Fruit fly (Drosophila melanogaster) whole organism, prepupa: ENCODE results near the gene GNBP3.

Experiments
- CG10631 ChIP-seq: fragments of 200-800 bp; sonication (Bioruptor generic); optimal IDR thresholded peaks from 2 replicates; lab custom pipeline; 2016; ENCODE audit warnings: missing biosample characterization, missing genetic modification characterization
- CG15336 ChIP-seq: fragments of 200-800 bp; sonication (Bioruptor generic); IDR thresholded peaks from 2 replicates; pipeline ENCODE4 v1.3.6; 2022; ENCODE audit warnings: missing biosample characterization, missing genetic modification characterization
- CG3919 ChIP-seq: fragments of 200-800 bp; sonication (Bioruptor generic); optimal IDR thresholded peaks from 3 replicates; lab custom pipeline; 2016; ENCODE audit warnings: missing biosample characterization, missing genetic modification characterization
- Ets21C ChIP-seq: fragments of 200-800 bp; sonication (Bioruptor generic); optimal IDR thresholded peaks from 3 replicates; lab custom pipeline; 2016; ENCODE audit warnings: missing biosample characterization, missing genetic modification characterization
- Hr39 ChIP-seq: fragments of 200-800 bp; sonication (Bioruptor generic); optimal IDR thresholded peaks from 2 replicates; lab custom pipeline; 2016; ENCODE audit warnings: missing biosample characterization, missing genetic modification characterization
- Hr4 ChIP-seq: fragments of 200-800 bp; sonication (Bioruptor generic); optimal IDR thresholded peaks from 3 replicates; lab custom pipeline; 2016; ENCODE audit warnings: missing biosample characterization, missing genetic modification characterization
- Smox ChIP-seq: fragments of 200-800 bp; sonication (Bioruptor generic); optimal IDR thresholded peaks from 3 replicates; lab custom pipeline; 2016; ENCODE audit warnings: missing biosample characterization, missing genetic modification characterization
- achi ChIP-seq: fragments of 200-800 bp; sonication (Bioruptor generic); optimal IDR thresholded peaks from 3 replicates; lab custom pipeline; 2016; ENCODE audit warnings: missing biosample characterization, missing genetic modification characterization
- acj6 ChIP-seq: fragments of 200-800 bp; sonication (Bioruptor generic); optimal IDR thresholded peaks from 3 replicates; lab custom pipeline; 2016; ENCODE audit warnings: missing biosample characterization, missing genetic modification characterization
- eg ChIP-seq: fragments of 200-800 bp; sonication (Bioruptor generic); IDR thresholded peaks from 3 replicates; pipeline ENCODE4 v1.3.6; 2022; ENCODE audit warnings: missing biosample characterization, missing genetic modification characterization
- esn ChIP-seq: fragments of 200-800 bp; sonication (Bioruptor generic); optimal IDR thresholded peaks from 2 replicates; lab custom pipeline; 2016; ENCODE audit warnings: missing biosample characterization, mild to moderate bottlenecking, missing genetic modification characterization, moderate library complexity
- fd85E ChIP-seq: fragments of 200-800 bp; sonication (Bioruptor generic); optimal IDR thresholded peaks from 3 replicates; lab custom pipeline; 2016; ENCODE audit warnings: missing biosample characterization, missing genetic modification characterization

DNA sequence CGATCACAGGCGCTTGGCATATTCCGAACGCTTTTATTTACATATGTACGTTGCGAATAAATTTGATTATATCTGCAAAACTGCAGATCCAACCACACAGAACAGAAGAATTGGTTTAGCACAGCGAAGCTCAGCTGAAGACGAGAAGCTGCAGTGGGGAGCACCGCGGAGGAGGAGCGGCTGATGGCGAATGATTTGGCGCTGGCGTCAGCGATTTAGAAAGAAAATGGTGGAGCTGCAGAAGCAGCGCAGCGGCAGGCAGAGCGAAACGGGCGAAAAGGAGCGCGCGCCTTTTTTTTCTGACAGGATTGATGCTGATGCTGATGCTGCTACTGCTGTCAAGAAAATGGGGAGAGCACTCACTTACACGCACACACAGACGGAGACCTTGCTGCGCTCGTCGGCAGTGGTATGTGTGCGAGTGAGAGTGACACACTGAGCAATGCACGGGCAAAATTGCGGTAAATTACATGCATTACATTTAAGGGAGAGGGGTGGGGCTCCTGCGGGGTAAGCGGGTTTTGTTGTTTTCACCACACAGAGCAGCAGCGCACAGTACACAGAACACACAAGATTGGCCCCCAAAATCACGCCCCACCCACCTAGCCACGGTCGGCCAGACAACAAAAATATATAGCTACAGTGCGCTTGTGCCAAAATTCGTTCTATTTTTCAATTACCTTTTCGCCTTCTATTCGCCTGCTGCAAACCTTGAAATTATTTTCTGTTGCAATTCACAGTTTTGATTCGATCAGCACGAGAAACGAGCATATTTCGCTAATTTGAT lies 42.3 kb downstream of the GNBP3 start:
- no peak for TF ChIP-seq Ets21C (GFP tag; lab: Kevin White, UChicago)
- no peak for TF ChIP-seq fd85E (GFP tag; lab: Kevin White, UChicago)
- no peak for TF ChIP-seq Hr39
- peak; percentile 52 for TF ChIP-seq achi (GFP tag; lab: Kevin White, UChicago)
- TF ChIP-seq Smox (GFP tag; lab: Kevin White, UChicago) = no peak
- TF ChIP-seq esn = no peak
- 0 out of 3 replicates have a peak, but pooled peaks have one; percentile 34 for TF ChIP-seq eg (GFP tag; lab: Robert Waterston, UW)
- TF ChIP-seq CG15336 (GFP tag; lab: Robert Waterston, UW) = 0 out of 2 replicates have a peak, but pooled peaks have one; percentile 31
- no peak for TF ChIP-seq CG10631 (GFP tag; lab: Kevin White, UChicago)
- TF ChIP-seq Hr4 (GFP tag; lab: Kevin White, UChicago) = no peak
- TF ChIP-seq acj6 (GFP tag; lab: Kevin White, UChicago) = no peak
- TF ChIP-seq CG3919 (GFP tag; lab: Kevin White, UChicago) = peak; percentile 15
